Fruit fly (Drosophila melanogaster) whole organism, wandering third instar larva: ENCODE measurements around the gene CG42822.

Experiments
- Abd-B ChIP-seq: fragments of >200 bp; optimal IDR thresholded peaks from 2 replicates; lab custom pipeline; 2017; ENCODE audit warnings: missing biosample characterization, missing genetic modification characterization
- CG32264 ChIP-seq: fragments of 200-800 bp; sonication (Bioruptor generic); optimal IDR thresholded peaks from 2 replicates; lab custom pipeline; 2016; ENCODE audit warnings: missing biosample characterization, missing genetic modification characterization
- CG9705 ChIP-seq: fragments of 200-800 bp; sonication (Bioruptor generic); optimal IDR thresholded peaks from 2 replicates; lab custom pipeline; 2018; ENCODE audit warnings: missing biosample characterization, mild to moderate bottlenecking, missing genetic modification characterization
- Dfd ChIP-seq: fragments of >200 bp; optimal IDR thresholded peaks from 2 replicates; lab custom pipeline; 2017; ENCODE audit warnings: missing biosample characterization, missing genetic modification characterization
- Dif ChIP-seq: fragments of 200-275, 200-300 bp; sonication (Bioruptor generic); optimal IDR thresholded peaks from 2 replicates; lab custom pipeline; 2018; ENCODE audit warnings: missing biosample characterization, missing genetic modification characterization; ENCODE audit not compliant: partially characterized antibody
- HLH106 ChIP-seq: fragments of 200-800 bp; optimal IDR thresholded peaks from 3 replicates; lab custom pipeline; 2019; ENCODE audit warnings: missing biosample characterization, mild to moderate bottlenecking, missing genetic modification characterization, moderate library complexity
- Hnf4 ChIP-seq: fragments of 200-800 bp; sonication (Bioruptor generic); optimal IDR thresholded peaks from 2 replicates; lab custom pipeline; 2016; ENCODE audit warnings: missing biosample characterization, mild to moderate bottlenecking, missing genetic modification characterization
- Hr78 ChIP-seq: fragments of >200 bp; optimal IDR thresholded peaks from 2 replicates; lab custom pipeline; 2017; ENCODE audit warnings: missing biosample characterization, missing genetic modification characterization
- Hr83 ChIP-seq: fragments of 200-300 bp; sonication (Bioruptor generic); optimal IDR thresholded peaks from 2 replicates; lab custom pipeline; 2016; ENCODE audit warnings: missing biosample characterization, mild to moderate bottlenecking, missing genetic modification characterization, moderate library complexity; ENCODE audit not compliant: poor library complexity, severe bottlenecking
- Jra ChIP-seq: sonication (Bioruptor generic); optimal IDR thresholded peaks from 2 replicates; lab custom pipeline; 2016; ENCODE audit warnings: missing biosample characterization, missing genetic modification characterization
- Mio ChIP-seq: sonication (Bioruptor generic); optimal IDR thresholded peaks from 2 replicates; lab custom pipeline; 2016; ENCODE audit warnings: missing biosample characterization, missing genetic modification characterization
- N ChIP-seq: fragments of >200 bp; optimal IDR thresholded peaks from 2 replicates; lab custom pipeline; 2018; ENCODE audit warnings: missing biosample characterization, missing external identifiers, missing genetic modification characterization
- OdsH ChIP-seq: fragments of 200-800 bp; sonication (Bioruptor generic); optimal IDR thresholded peaks from 2 replicates; lab custom pipeline; 2016; ENCODE audit warnings: missing biosample characterization, mild to moderate bottlenecking, missing genetic modification characterization
- Rel ChIP-seq, 2 experiments: fragments of 200-800 bp; sonication (Bioruptor generic) in 1 of 2; optimal IDR thresholded peaks; 2 replicates in 1 of 2; 3 replicates in 1 of 2; lab custom pipeline; 2016 to 2019; ENCODE audit warnings: mild to moderate bottlenecking in 2 of 2, missing biosample characterization in 2 of 2, missing genetic modification characterization in 2 of 2, moderate library complexity in 1 of 2
- Sp1 ChIP-seq: fragments of 200-800 bp; sonication (Bioruptor generic); optimal IDR thresholded peaks from 3 replicates; lab custom pipeline; 2019; ENCODE audit warnings: missing biosample characterization, mild to moderate bottlenecking, missing genetic modification characterization, moderate library complexity
- Vsx2 ChIP-seq: fragments of 200-300, 225-300 bp; sonication (Bioruptor generic); optimal IDR thresholded peaks from 2 replicates; lab custom pipeline; 2018; ENCODE audit warnings: missing biosample characterization, missing genetic modification characterization; ENCODE audit not compliant: partially characterized antibody
- dl ChIP-seq, 2 experiments: fragments of 175-275, 200-275 bp in 1 of 2; fragments of 200-275 bp in 1 of 2; sonication (Bioruptor generic); optimal IDR thresholded peaks; lab custom pipeline; 2018; ENCODE audit warnings: mild to moderate bottlenecking in 2 of 2, missing biosample characterization in 2 of 2, missing genetic modification characterization in 2 of 2, moderate library complexity in 2 of 2; ENCODE audit not compliant: partially characterized antibody in 2 of 2, insufficient read depth in 1 of 2
- dmrt93B ChIP-seq: fragments of 200-800 bp; sonication (Bioruptor generic); optimal IDR thresholded peaks from 2 replicates; lab custom pipeline; 2018; ENCODE audit warnings: missing biosample characterization, mild to moderate bottlenecking, missing genetic modification characterization
- dsf ChIP-seq: sonication (Bioruptor generic); optimal IDR thresholded peaks from 2 replicates; lab custom pipeline; 2016; ENCODE audit warnings: missing biosample characterization, missing genetic modification characterization, borderline replicate concordance
- foxo ChIP-seq, 2 experiments: fragments of 200-800 bp; sonication (Bioruptor generic); optimal IDR thresholded peaks; 2 replicates in 1 of 2; 3 replicates in 1 of 2; lab custom pipeline; 2016 to 2017; ENCODE audit warnings: missing biosample characterization in 2 of 2, missing genetic modification characterization in 2 of 2
- fru ChIP-seq: fragments of 200-800 bp; sonication (Bioruptor generic); optimal IDR thresholded peaks from 3 replicates; lab custom pipeline; 2016; ENCODE audit warnings: missing biosample characterization, mild to moderate bottlenecking, missing genetic modification characterization
- h ChIP-seq: fragments of 200-800 bp; sonication (Bioruptor generic); optimal IDR thresholded peaks from 3 replicates; lab custom pipeline; 2016; ENCODE audit warnings: missing biosample characterization, mild to moderate bottlenecking, missing genetic modification characterization
- jim ChIP-seq: fragments of 175-275, 200-325 bp; sonication (Bioruptor generic); optimal IDR thresholded peaks from 2 replicates; lab custom pipeline; 2016; ENCODE audit warnings: missing biosample characterization, mild to moderate bottlenecking, missing genetic modification characterization
- lola ChIP-seq: fragments of >200 bp; optimal IDR thresholded peaks from 2 replicates; lab custom pipeline; 2017; ENCODE audit warnings: missing biosample characterization, missing genetic modification characterization
- pan ChIP-seq: fragments of >200 bp; optimal IDR thresholded peaks from 2 replicates; lab custom pipeline; 2017
- rgr ChIP-seq: fragments of 200-800 bp; sonication (Bioruptor generic); optimal IDR thresholded peaks from 3 replicates; lab custom pipeline; 2016; ENCODE audit warnings: missing biosample characterization, mild to moderate bottlenecking, missing genetic modification characterization
- sage ChIP-seq: fragments of 200-800 bp; sonication (Bioruptor generic); optimal IDR thresholded peaks from 2 replicates; lab custom pipeline; 2016; ENCODE audit warnings: missing biosample characterization, mild to moderate bottlenecking, missing genetic modification characterization
- sv ChIP-seq: fragments of 200-800 bp; sonication (Bioruptor generic); optimal IDR thresholded peaks from 3 replicates; lab custom pipeline; 2016; ENCODE audit warnings: missing biosample characterization, missing genetic modification characterization
- usp ChIP-seq: fragments of >200 bp; optimal IDR thresholded peaks from 2 replicates; lab custom pipeline; 2017; ENCODE audit warnings: missing biosample characterization, missing genetic modification characterization
- woc ChIP-seq: sonication (Bioruptor generic); optimal IDR thresholded peaks from 2 replicates; lab custom pipeline; 2016; ENCODE audit warnings: missing biosample characterization, mild to moderate bottlenecking, missing genetic modification characterization

Gene CG42822

dm6 chr3R:17430481-17430880 lies 16.8 kb downstream of the CG42822 start:
- TF ChIP-seq sage (GFP tag; lab: Kevin White, UChicago) (no peak), jim (GFP tag; lab: Kevin White, UChicago) (no peak), h (GFP tag; lab: Kevin White, UChicago) (no peak), pan (lab: Kevin White, UChicago) (no peak), dmrt93B (GFP tag; lab: Kevin White, UChicago) (no peak), Hr78 (no peak), Dif (GFP tag; lab: Kevin White, UChicago) (no peak), dl (GFP tag; optimal IDR thresholded peaks at IDR 0.05; lab: Kevin White, UChicago; ENCODE audit: insufficient read depth in 1 of 2, partially characterized antibody in 2 of 2) (no peak), dsf (GFP tag; lab: Kevin White, UChicago) (no peak), usp (GFP tag; lab: Kevin White, UChicago) (no peak), foxo (GFP tag; optimal IDR thresholded peaks at IDR 0.05; lab: Kevin White, UChicago) (no peak), CG32264 (GFP tag; lab: Kevin White, UChicago) (no peak), Mio (GFP tag; lab: Kevin White, UChicago) (no peak), rgr (GFP tag; lab: Kevin White, UChicago) (no peak), Sp1 (GFP tag; lab: Kevin White, UChicago) (no peak)
- TF ChIP-seq, all 38 proteins: peak for 0

- TF ChIP-seq Hr83 (GFP tag; lab: Kevin White, UChicago) = no peak
- no peak for TF ChIP-seq h (GFP tag; lab: Kevin White, UChicago)
- no peak for TF ChIP-seq Vsx2 (GFP tag; lab: Kevin White, UChicago)
- TF ChIP-seq Mio (GFP tag; lab: Kevin White, UChicago) = no peak
Measured at dm6 chr3R:17433117-17433516, 19.4 kb downstream of the CG42822 start.

- TF ChIP-seq pan (lab: Kevin White, UChicago) (no peak), OdsH (no peak), sage (GFP tag; lab: Kevin White, UChicago) (no peak), N (GFP tag; lab: Kevin White, UChicago) (no peak)
Measured at dm6 chr3R:17434330-17434729, 20.6 kb downstream of the CG42822 start, which contains the start of gene CG44090. Gene CG44090, minus strand, starts transcription at chr3R:17434430.

- TF ChIP-seq Rel (GFP tag; optimal IDR thresholded peaks at IDR 0.05; lab: Kevin White, UChicago) (no peak), Rel (tag; optimal IDR thresholded peaks at IDR 0.05; lab: Kevin White, UChicago) (no peak), lola (GFP tag; lab: Kevin White, UChicago) (no peak), sv (GFP tag; lab: Kevin White, UChicago) (no peak), Abd-B (GFP tag; lab: Kevin White, UChicago) (no peak), Dfd (no peak), foxo (GFP tag; optimal IDR thresholded peaks at IDR 0.05; lab: Kevin White, UChicago) (no peak), fru (GFP tag; lab: Kevin White, UChicago) (no peak), Jra (no peak), woc (GFP tag; lab: Kevin White, UChicago) (no peak), N (GFP tag; lab: Kevin White, UChicago) (no peak), Hr78 (no peak), pan (lab: Kevin White, UChicago) (no peak), OdsH (no peak), HLH106 (no peak), CG9705 (GFP tag; lab: Kevin White, UChicago) (no peak), dsf (GFP tag; lab: Kevin White, UChicago) (no peak), h (GFP tag; lab: Kevin White, UChicago) (no peak)
Measured at dm6 chr3R:17440628-17441027, 26.9 kb downstream of the CG42822 start, which contains the start of gene CG14331. Gene CG14331, minus strand, starts transcription at chr3R:17440728.

- TF ChIP-seq Mio (GFP tag; lab: Kevin White, UChicago) = no peak
- TF ChIP-seq woc (GFP tag; lab: Kevin White, UChicago) = no peak
- TF ChIP-seq Dfd = no peak
- no peak for TF ChIP-seq Jra
- TF ChIP-seq Vsx2 (GFP tag; lab: Kevin White, UChicago) = no peak
- TF ChIP-seq CG9705 (GFP tag; lab: Kevin White, UChicago) = no peak
- no peak for TF ChIP-seq Hnf4 (GFP tag; lab: Kevin White, UChicago)
- no peak for TF ChIP-seq Rel (GFP tag; optimal IDR thresholded peaks at IDR 0.05; lab: Kevin White, UChicago)
- TF ChIP-seq Rel (tag; optimal IDR thresholded peaks at IDR 0.05; lab: Kevin White, UChicago) = no peak
- no peak for TF ChIP-seq lola (GFP tag; lab: Kevin White, UChicago)
- TF ChIP-seq Sp1 (GFP tag; lab: Kevin White, UChicago) = no peak
- TF ChIP-seq OdsH = no peak
- no peak for TF ChIP-seq jim (GFP tag; lab: Kevin White, UChicago)
- TF ChIP-seq, all 38 proteins: peak for 0
Measured at dm6 chr3R:17447615-17448014, 33.9 kb downstream of the CG42822 start.
